Worm (Caenorhabditis elegans): ENCODE results near the gene hil-3.

Gene hil-3

ce11 chrX:8169534-8169933 is 10.6 kb downstream of the hil-3 start, which contains the start of gene C17H11.2:
C17H11.2 (plus strand) TSS chrX:8169930.
- peak; percentile 39 for TF ChIP-seq unc-42 (tag; optimal IDR thresholded peaks at IDR 0.05)
- TF ChIP-seq rnt-1 (tag; optimal IDR thresholded peaks at IDR 0.05): no peak
- peak; percentile 24 for TF ChIP-seq nfya-1 (tag; optimal IDR thresholded peaks at IDR 0.05)

ce11 chrX:8173610-8174009 is 14.6 kb downstream of the hil-3 start, which contains the start of gene C17H11.1:
C17H11.1 (plus strand) TSS chrX:8173910.
- TF ChIP-seq pqm-1 (tag; optimal IDR thresholded peaks at IDR 0.05) (no peak), rnt-1 (tag; optimal IDR thresholded peaks at IDR 0.05) (no peak), unc-42 (tag; optimal IDR thresholded peaks at IDR 0.05) (no peak)

- TF ChIP-seq ceh-45 (GFP tag; IDR thresholded peaks at IDR 0.05) (peak; percentile 78), unc-42 (tag; optimal IDR thresholded peaks at IDR 0.05) (peak; percentile 15), C08G9.2 (tag; optimal IDR thresholded peaks at IDR 0.05) (peak; percentile 16), fkh-6 (tag; optimal IDR thresholded peaks at IDR 0.05) (peak; percentile 54)
These were observed 22.8 kb downstream of the hil-3 start, which contains the start of gene C17H11.4 for ce11 chrX:8181590-8182311. C17H11.4 (minus strand) TSS chrX:8181640.

- TF ChIP-seq Y22D7AL.16 (tag; optimal IDR thresholded peaks at IDR 0.05) (no peak), ceh-19 (GFP tag; optimal IDR thresholded peaks at IDR 0.05) (no peak), lin-11 (tag; optimal IDR thresholded peaks at IDR 0.05) (no peak), che-1 (tag; optimal IDR thresholded peaks at IDR 0.05) (no peak), ttx-3 (tag; optimal IDR thresholded peaks at IDR 0.05) (no peak), ceh-14 (tag; optimal IDR thresholded peaks at IDR 0.05) (no peak), gmeb-2 (tag; optimal IDR thresholded peaks at IDR 0.05) (no peak), unc-42 (tag; optimal IDR thresholded peaks at IDR 0.05) (no peak)
These were observed 26.1 kb downstream of the hil-3 start, which contains the start of gene C17H11.5 for ce11 chrX:8185037-8185436. C17H11.5 (minus strand) TSS chrX:8185137.

ce11 chrX:8193213-8193612 is 34.2 kb downstream of the hil-3 start:
- no peak for TF ChIP-seq mec-3 (tag; optimal IDR thresholded peaks at IDR 0.05; ENCODE audit: borderline replicate concordance)
- TF ChIP-seq nfya-1 (tag; optimal IDR thresholded peaks at IDR 0.05): no peak
- TF ChIP-seq syd-9 (tag; optimal IDR thresholded peaks at IDR 0.05): no peak

- TF ChIP-seq hlh-15 (tag; optimal IDR thresholded peaks at IDR 0.05) (no peak), C38D4.7 (GFP tag; optimal IDR thresholded peaks at IDR 0.05) (no peak), ttx-3 (tag; optimal IDR thresholded peaks at IDR 0.05) (no peak), elt-4 (tag; optimal IDR thresholded peaks at IDR 0.05) (no peak), ceh-45 (GFP tag; IDR thresholded peaks at IDR 0.05) (no peak), tbx-7 (tag; optimal IDR thresholded peaks at IDR 0.05) (no peak), K09A11.1 (tag; optimal IDR thresholded peaks at IDR 0.05; ENCODE audit: insufficient read depth) (no peak), ceh-31 (tag; optimal IDR thresholded peaks at IDR 0.05) (no peak), sdc-2 (tag; optimal IDR thresholded peaks at IDR 0.05) (no peak), syd-9 (tag; optimal IDR thresholded peaks at IDR 0.05) (no peak), pax-1 (tag; optimal IDR thresholded peaks at IDR 0.05) (no peak)
These were observed 41.2 kb downstream of the hil-3 start for ce11 chrX:8200206-8200605.

ce11 chrX:8201210-8201609 is 42.2 kb downstream of the hil-3 start:
- no peak for TF ChIP-seq dmd-4 (tag; optimal IDR thresholded peaks at IDR 0.05; ENCODE audit: borderline replicate concordance)
- no peak for TF ChIP-seq fkh-10 (GFP tag; optimal IDR thresholded peaks at IDR 0.05)
- TF ChIP-seq elt-4 (tag; optimal IDR thresholded peaks at IDR 0.05): no peak
- TF ChIP-seq sdc-2 (tag; optimal IDR thresholded peaks at IDR 0.05): peak; percentile 16
- TF ChIP-seq odd-2 (tag; optimal IDR thresholded peaks at IDR 0.05): no peak
- peak; percentile 28 for TF ChIP-seq tbx-2 (tag; optimal IDR thresholded peaks at IDR 0.05)
- TF ChIP-seq dve-1 (tag; optimal IDR thresholded peaks at IDR 0.05): no peak
- TF ChIP-seq hlh-6 (tag; optimal IDR thresholded peaks at IDR 0.05): peak; percentile 12
- peak; percentile 50 for TF ChIP-seq ceh-31 (tag; optimal IDR thresholded peaks at IDR 0.05)
- TF ChIP-seq unc-55 (GFP tag; optimal IDR thresholded peaks at IDR 0.05): peak; percentile 12
- no peak for TF ChIP-seq hlh-13 (GFP tag; optimal IDR thresholded peaks at IDR 0.05)
- peak; percentile 6 for TF ChIP-seq pros-1 (tag; optimal IDR thresholded peaks at IDR 0.05)
- no peak for TF ChIP-seq pax-1 (tag; optimal IDR thresholded peaks at IDR 0.05)
- TF ChIP-seq ceh-6 (GFP tag; optimal IDR thresholded peaks at IDR 0.05): no peak
- no peak for TF ChIP-seq nhr-232 (tag; optimal IDR thresholded peaks at IDR 0.05)
- no peak for TF ChIP-seq fax-1 (tag; optimal IDR thresholded peaks at IDR 0.05)
- TF ChIP-seq hlh-8 (tag; optimal IDR thresholded peaks at IDR 0.05): no peak
- peak; percentile 20 for TF ChIP-seq ref-2 (tag; optimal IDR thresholded peaks at IDR 0.05)
- no peak for TF ChIP-seq gmeb-2 (tag; optimal IDR thresholded peaks at IDR 0.05)
- peak; percentile 46 for TF ChIP-seq ceh-2 (tag; optimal IDR thresholded peaks at IDR 0.05)

Data from whole organism, late embryonic.